Worm (Caenorhabditis elegans): ENCODE data around the gene F43G6.8.

F43G6.8 gene

ce11 chrII:11782493-11782892 lies 31.4 kb downstream of the F43G6.8 start, which contains the start of gene F43G6.16 (continued):
- peak; percentile 94 for TF ChIP-seq mcd-1 (GFP tag; IDR thresholded peaks at IDR 0.05)
- TF ChIP-seq attf-6 (GFP tag; IDR thresholded peaks at IDR 0.05) = peak; percentile 73; the same call in 1 of the 2 replicates
- TF ChIP-seq F52B5.7 (tag; optimal IDR thresholded peaks at IDR 0.05) = no peak
- no peak for TF ChIP-seq lin-40 (tag; optimal IDR thresholded peaks at IDR 0.05)
- TF ChIP-seq Y56A3A.18 (GFP tag; IDR thresholded peaks at IDR 0.05) = no peak
- peak; percentile 89 for TF ChIP-seq dox-1 (GFP tag; IDR thresholded peaks at IDR 0.05)
- no peak for TF ChIP-seq B0261.1 (tag; optimal IDR thresholded peaks at IDR 0.05)
- TF ChIP-seq snpc-4 (GFP tag; optimal IDR thresholded peaks at IDR 0.05) = peak; percentile 28
- peak; percentile 21 to 63 (median 40) for TF ChIP-seq snpc-4 (tag; optimal IDR thresholded peaks at IDR 0.05)
- peak; percentile 91 for TF ChIP-seq unc-130 (GFP tag; optimal IDR thresholded peaks at IDR 0.05)
- peak; percentile 99 for TF ChIP-seq xnd-1 (tag; optimal IDR thresholded peaks at IDR 0.05)
- TF ChIP-seq lin-26 (GFP tag; IDR thresholded peaks at IDR 0.05) = no peak
- no peak for TF ChIP-seq nfya-1 (tag; optimal IDR thresholded peaks at IDR 0.05; ENCODE audit: borderline replicate concordance, insufficient read depth)
- no peak; the same call in 1 of the 2 replicates for TF ChIP-seq Y53F4B.3 (GFP tag; IDR thresholded peaks at IDR 0.05)
- TF ChIP-seq K11D2.4 (GFP tag; IDR thresholded peaks at IDR 0.05) = no peak
- TF ChIP-seq T26A5.8 (tag; optimal IDR thresholded peaks at IDR 0.05) = no peak
- TF ChIP-seq zim-3 (tag; optimal IDR thresholded peaks at IDR 0.05) = no peak
- peak; percentile 71 for TF ChIP-seq him-1 (tag; optimal IDR thresholded peaks at IDR 0.05)
- no peak for TF ChIP-seq ztf-22 (GFP tag; optimal IDR thresholded peaks at IDR 0.05)
- no peak for TF ChIP-seq mel-28 (tag; optimal IDR thresholded peaks at IDR 0.05; ENCODE audit: borderline replicate concordance)
- TF ChIP-seq cebp-1 (GFP tag; IDR thresholded peaks at IDR 0.05) = no peak
- no peak for TF ChIP-seq cebp-1 (tag; optimal IDR thresholded peaks at IDR 0.05)
- TF ChIP-seq ceh-100 (GFP tag; IDR thresholded peaks at IDR 0.05) = peak; percentile 60
- TF ChIP-seq ama-1 (optimal IDR thresholded peaks at IDR 0.05) = no peak
- no peak for TF ChIP-seq ama-1 (GFP tag; optimal IDR thresholded peaks at IDR 0.05)
- no peak for TF ChIP-seq akir-1 (GFP tag; optimal IDR thresholded peaks at IDR 0.05)
- TF ChIP-seq cebp-2 (GFP tag; IDR thresholded peaks at IDR 0.05) = no peak
- peak; percentile 57 for TF ChIP-seq hmg-1.2 (GFP tag; IDR thresholded peaks at IDR 0.05)
- TF ChIP-seq snpc-3.4 (tag; optimal IDR thresholded peaks at IDR 0.05) = peak; percentile 92
- peak; percentile 82 for TF ChIP-seq rcor-1 (GFP tag; IDR thresholded peaks at IDR 0.05)
- TF ChIP-seq ztf-18 (tag; optimal IDR thresholded peaks at IDR 0.05) = peak; percentile 53
- peak; percentile 70 for TF ChIP-seq tlf-1 (GFP tag; optimal IDR thresholded peaks at IDR 0.05)
- no peak for TF ChIP-seq nhr-90 (tag; optimal IDR thresholded peaks at IDR 0.05)
- no peak for TF ChIP-seq hlh-26 (GFP tag; conservative IDR thresholded peaks at IDR 0.05)
- no peak for TF ChIP-seq nhr-179 (tag; optimal IDR thresholded peaks at IDR 0.05)
- no peak for TF ChIP-seq bed-1 (GFP tag; IDR thresholded peaks at IDR 0.05)
- TF ChIP-seq madf-6 (GFP tag; IDR thresholded peaks at IDR 0.05) = peak; percentile 100
- peak; percentile 86 for TF ChIP-seq Y95B8A.8 (GFP tag; IDR thresholded peaks at IDR 0.05)
- TF ChIP-seq ztf-6 (GFP tag; IDR thresholded peaks at IDR 0.05) = no peak
- TF ChIP-seq lin-54 (GFP tag; optimal IDR thresholded peaks at IDR 0.05) = peak; percentile 95
- no peak for TF ChIP-seq rpc-1 (optimal IDR thresholded peaks at IDR 0.05)
- TF ChIP-seq rpc-1 (tag; optimal IDR thresholded peaks at IDR 0.05) = peak; percentile 12
- TF ChIP-seq Y67H2A.10 (GFP tag; conservative IDR thresholded peaks at IDR 0.05) = no peak
- peak; percentile 77 for TF ChIP-seq lir-1 (GFP tag; conservative IDR thresholded peaks at IDR 0.05)
- 0 out of 2 replicates have a peak, but pooled peaks have one; percentile 54 for TF ChIP-seq ztf-25 (GFP tag; IDR thresholded peaks at IDR 0.05)
- TF ChIP-seq fkh-3 (tag; optimal IDR thresholded peaks at IDR 0.05) = no peak
- peak; percentile 73 for TF ChIP-seq B0019.2 (GFP tag; conservative IDR thresholded peaks at IDR 0.05)
- TF ChIP-seq egl-44 (GFP tag; IDR thresholded peaks at IDR 0.05) = no peak
- TF ChIP-seq hrde-1 (tag; optimal IDR thresholded peaks at IDR 0.05; ENCODE audit: borderline replicate concordance) = peak; percentile 87
- TF ChIP-seq aptf-2 (GFP tag; conservative IDR thresholded peaks at IDR 0.05) = peak; percentile 28; the same call in 1 of the 2 replicates
